Worm (Caenorhabditis elegans) whole organism, early embryonic: ENCODE results near the gene gcn-1.

ENCODE experiments used
- B0310.2 ChIP-seq: sonication (generic microtip); optimal IDR thresholded peaks from 2 replicates; lab custom pipeline; 2016; ENCODE audit warnings: mild to moderate bottlenecking, missing genetic modification characterization, missing compliant biosample characterization
- F13C5.2 ChIP-seq: sonication (generic microtip); optimal IDR thresholded peaks from 2 replicates; lab custom pipeline; 2017; ENCODE audit warnings: mild to moderate bottlenecking, missing genetic modification characterization, inconsistent platforms, missing compliant biosample characterization
- aly-1 ChIP-seq: sonication (generic microtip); optimal IDR thresholded peaks from 2 replicates; lab custom pipeline; 2016; ENCODE audit warnings: missing genetic modification characterization, missing compliant biosample characterization
- ama-1 ChIP-seq: fragments of 150-350 bp; optimal IDR thresholded peaks from 2 replicates; lab custom pipeline; 2014
- ceh-13 ChIP-seq: fragments of 200-800 bp; sonication (Bioruptor generic); optimal IDR thresholded peaks from 2 replicates; lab custom pipeline; 2018; ENCODE audit warnings: mild to moderate bottlenecking, missing genetic modification characterization, missing compliant biosample characterization
- ceh-36 ChIP-seq: sonication (generic microtip); optimal IDR thresholded peaks from 2 replicates; lab custom pipeline; 2016; ENCODE audit warnings: missing genetic modification characterization, inconsistent platforms, missing compliant biosample characterization
- ets-7 ChIP-seq: sonication (generic microtip); optimal IDR thresholded peaks from 2 replicates; lab custom pipeline; 2016; ENCODE audit warnings: missing genotype, missing genetic modification characterization, missing compliant biosample characterization
- flt-1 ChIP-seq: fragments of 200-800 bp; sonication (Bioruptor generic); IDR thresholded peaks from 2 replicates; pipeline ENCODE4 v1.3.6; 2022; ENCODE audit warnings: missing genetic modification characterization, missing compliant biosample characterization
- hmbx-1 ChIP-seq: sonication (generic microtip); optimal IDR thresholded peaks from 2 replicates; lab custom pipeline; 2016; ENCODE audit warnings: mild to moderate bottlenecking, missing genetic modification characterization, missing compliant biosample characterization
- hmg-4 ChIP-seq: fragments of 200-800 bp; sonication (Bioruptor generic); optimal IDR thresholded peaks from 2 replicates; lab custom pipeline; 2018; ENCODE audit warnings: mild to moderate bottlenecking, missing genetic modification characterization, missing compliant biosample characterization
- hnd-1 ChIP-seq: sonication (generic microtip); optimal IDR thresholded peaks from 2 replicates; lab custom pipeline; 2016; ENCODE audit warnings: missing genetic modification characterization, missing compliant biosample characterization
- pes-1 ChIP-seq: fragments of 200-800 bp; sonication (Bioruptor generic); IDR thresholded peaks from 2 replicates; pipeline ENCODE4 v1.3.6; 2022; ENCODE audit warnings: missing genetic modification reagents, missing genetic modification characterization, missing compliant biosample characterization
- scrt-1 ChIP-seq: fragments of 200-800 bp; sonication (Bioruptor generic); IDR thresholded peaks from 2 replicates; pipeline ENCODE4 v1.3.6; 2022; ENCODE audit warnings: missing genetic modification characterization, missing compliant biosample characterization
- sea-1 ChIP-seq: fragments of 200-800 bp; sonication (Bioruptor generic); conservative IDR thresholded peaks from 2 replicates; pipeline ENCODE4 v1.3.6; 2022; ENCODE audit warnings: missing genetic modification characterization, missing compliant biosample characterization
- tbx-11 ChIP-seq: fragments of 200-800 bp; sonication (Bioruptor generic); IDR thresholded peaks from 2 replicates; pipeline ENCODE4 v1.3.6; 2022; ENCODE audit warnings: missing genetic modification characterization, missing compliant biosample characterization
- tbx-37 ChIP-seq: fragments of 200-800 bp; sonication (Bioruptor generic); conservative IDR thresholded peaks from 2 replicates; pipeline ENCODE4 v1.3.6; 2022; ENCODE audit warnings: missing genetic modification reagents, missing genetic modification characterization, missing compliant biosample characterization
- tra-4 ChIP-seq: sonication (generic microtip); optimal IDR thresholded peaks from 2 replicates; lab custom pipeline; 2017; ENCODE audit warnings: missing genetic modification characterization, missing compliant biosample characterization

The gcn-1 gene

ce11 chrIII:2137490-2137889, 14.3 kb upstream of the gcn-1 start:
- TF ChIP-seq tbx-37 (GFP tag; lab: Robert Waterston, UW) (no peak), pes-1 (GFP tag; lab: Robert Waterston, UW) (no peak), hnd-1 (tag; lab: Kevin White, UChicago) (no peak), flt-1 (GFP tag; lab: Robert Waterston, UW) (no peak), aly-1 (tag; lab: Kevin White, UChicago) (no peak), tra-4 (no peak), B0310.2 (no peak), ceh-13 (GFP tag; lab: Kevin White, UChicago) (no peak), ets-7 (no peak), tbx-11 (no peak), hmg-4 (no peak), ceh-36 (tag; lab: Kevin White, UChicago) (no peak), sea-1 (no peak), scrt-1 (GFP tag; lab: Robert Waterston, UW) (no peak), hmbx-1 (tag; lab: Kevin White, UChicago) (no peak), ama-1 (lab: Kevin White, UChicago) (no peak), F13C5.2 (tag; lab: Kevin White, UChicago) (no peak)

- TF ChIP-seq hmg-4 (no peak), ceh-13 (GFP tag; lab: Kevin White, UChicago) (no peak), sea-1 (no peak), tbx-37 (GFP tag; lab: Robert Waterston, UW) (no peak), hmbx-1 (tag; lab: Kevin White, UChicago) (no peak), pes-1 (GFP tag; lab: Robert Waterston, UW) (no peak), ceh-36 (tag; lab: Kevin White, UChicago) (no peak)
Measured at ce11 chrIII:2150555-2150954, 1.2 kb upstream of the gcn-1 start.

ce11 chrIII:2159152-2159551, 7.4 kb downstream of the gcn-1 start:
- no peak for TF ChIP-seq sea-1
- no peak for TF ChIP-seq ets-7
- no peak for TF ChIP-seq tbx-37 (GFP tag; lab: Robert Waterston, UW)
- TF ChIP-seq hnd-1 (tag; lab: Kevin White, UChicago), result no peak
- no peak for TF ChIP-seq ama-1 (lab: Kevin White, UChicago)
- no peak for TF ChIP-seq F13C5.2 (tag; lab: Kevin White, UChicago)
- TF ChIP-seq flt-1 (GFP tag; lab: Robert Waterston, UW), result no peak
- TF ChIP-seq aly-1 (tag; lab: Kevin White, UChicago), result no peak
- TF ChIP-seq tbx-11, result no peak
- no peak for TF ChIP-seq pes-1 (GFP tag; lab: Robert Waterston, UW)
- no peak for TF ChIP-seq ceh-13 (GFP tag; lab: Kevin White, UChicago)
- TF ChIP-seq hmg-4, result no peak

- TF ChIP-seq ets-7 (no peak), sea-1 (no peak), hnd-1 (tag; lab: Kevin White, UChicago) (no peak), F13C5.2 (tag; lab: Kevin White, UChicago) (no peak), flt-1 (GFP tag; lab: Robert Waterston, UW) (no peak), pes-1 (GFP tag; lab: Robert Waterston, UW) (no peak), ceh-13 (GFP tag; lab: Kevin White, UChicago) (no peak), B0310.2 (no peak), hmbx-1 (tag; lab: Kevin White, UChicago) (no peak)
Measured at ce11 chrIII:2169445-2169844, 17.7 kb downstream of the gcn-1 start.

- TF ChIP-seq B0310.2, result no peak
- TF ChIP-seq ama-1 (lab: Kevin White, UChicago), result no peak
- no peak for TF ChIP-seq hnd-1 (tag; lab: Kevin White, UChicago)
- no peak for TF ChIP-seq ceh-13 (GFP tag; lab: Kevin White, UChicago)
- TF ChIP-seq scrt-1 (GFP tag; lab: Robert Waterston, UW), result no peak
- no peak for TF ChIP-seq tra-4
- TF ChIP-seq ceh-36 (tag; lab: Kevin White, UChicago), result no peak
Measured at ce11 chrIII:2170556-2170955, 18.8 kb downstream of the gcn-1 start.

- no peak for TF ChIP-seq tbx-11
- no peak for TF ChIP-seq hmbx-1 (tag; lab: Kevin White, UChicago)
- no peak; the same call in 1 of the 2 replicates for TF ChIP-seq pes-1 (GFP tag; lab: Robert Waterston, UW)
- TF ChIP-seq scrt-1 (GFP tag; lab: Robert Waterston, UW), result 0 out of 2 replicates have a peak, but pooled peaks have one; percentile 47
- no peak for TF ChIP-seq aly-1 (tag; lab: Kevin White, UChicago)
- peak; percentile 49 for TF ChIP-seq hmg-4
- TF ChIP-seq flt-1 (GFP tag; lab: Robert Waterston, UW), result 0 out of 2 replicates have a peak, but pooled peaks have one; percentile 2
- peak; percentile 95 for TF ChIP-seq ama-1 (lab: Kevin White, UChicago)
- no peak for TF ChIP-seq tra-4
- TF ChIP-seq B0310.2, result no peak
- TF ChIP-seq ets-7, result no peak
- peak; percentile 29 for TF ChIP-seq F13C5.2 (tag; lab: Kevin White, UChicago)
- no peak for TF ChIP-seq tbx-37 (GFP tag; lab: Robert Waterston, UW)
- TF ChIP-seq ceh-36 (tag; lab: Kevin White, UChicago), result no peak
- TF ChIP-seq hnd-1 (tag; lab: Kevin White, UChicago), result no peak
- TF ChIP-seq sea-1, result 0 out of 2 replicates have a peak, but pooled peaks have one; percentile 38
- no peak for TF ChIP-seq ceh-13 (GFP tag; lab: Kevin White, UChicago)
Measured at ce11 chrIII:2171892-2172591, 20.3 kb downstream of the gcn-1 start.

ce11 chrIII:2197706-2198105, 46.0 kb downstream of the gcn-1 start, which contains the start of gene C39B5.6:
C39B5.6 (plus strand) TSS chrIII:2198006.
- TF ChIP-seq hnd-1 (tag; lab: Kevin White, UChicago), result no peak
- no peak for TF ChIP-seq F13C5.2 (tag; lab: Kevin White, UChicago)
- no peak for TF ChIP-seq B0310.2
- TF ChIP-seq scrt-1 (GFP tag; lab: Robert Waterston, UW), result no peak
- no peak for TF ChIP-seq pes-1 (GFP tag; lab: Robert Waterston, UW)
- TF ChIP-seq sea-1, result no peak
- no peak for TF ChIP-seq tbx-11
